Worm (Caenorhabditis elegans): ENCODE data around the gene cutl-24.

cutl-24 gene

ce11 chrIV:158662-159061 is 6.2 kb upstream of the cutl-24 start, which contains the start of gene Y38C1AA.7:
Gene Y38C1AA.7 (plus strand): TSS chrIV:158962.
- TF ChIP-seq irx-1 (tag; optimal IDR thresholded peaks at IDR 0.05) (no peak), fkh-4 (tag; optimal IDR thresholded peaks at IDR 0.05; ENCODE audit: borderline replicate concordance) (no peak), sox-4 (tag; optimal IDR thresholded peaks at IDR 0.05) (no peak), lin-13 (GFP tag; optimal IDR thresholded peaks at IDR 0.05) (no peak), Y116A8C.19 (tag; optimal IDR thresholded peaks at IDR 0.05; ENCODE audit: borderline replicate concordance) (no peak), grh-1 (GFP tag; IDR thresholded peaks at IDR 0.05) (no peak), ama-1 (optimal IDR thresholded peaks at IDR 0.05) (no peak), vab-15 (tag; optimal IDR thresholded peaks at IDR 0.05) (no peak), nhr-11 (tag; optimal IDR thresholded peaks at IDR 0.05) (no peak), nhr-90 (tag; optimal IDR thresholded peaks at IDR 0.05; ENCODE audit: poor library complexity) (no peak), blmp-1 (tag; optimal IDR thresholded peaks at IDR 0.05) (no peak), nhr-85 (tag) (no peak), ceh-82 (tag; optimal IDR thresholded peaks at IDR 0.05) (no peak), xbp-1 (tag; optimal IDR thresholded peaks at IDR 0.05) (no peak), pqm-1 (tag; optimal IDR thresholded peaks at IDR 0.05) (no peak), hlh-17 (GFP tag; optimal IDR thresholded peaks at IDR 0.05; ENCODE audit: borderline replicate concordance) (no peak), jun-1 (tag; optimal IDR thresholded peaks at IDR 0.05) (no peak), aha-1 (tag; optimal IDR thresholded peaks at IDR 0.05) (no peak), lin-15B (tag; optimal IDR thresholded peaks at IDR 0.05) (no peak), sptf-1 (tag; optimal IDR thresholded peaks at IDR 0.05) (no peak)

- TF ChIP-seq alr-1 (tag; optimal IDR thresholded peaks at IDR 0.05; ENCODE audit: borderline replicate concordance) (no peak), lir-3 (tag; optimal IDR thresholded peaks at IDR 0.05; ENCODE audit: poor library complexity) (no peak), F16B12.6 (tag; optimal IDR thresholded peaks at IDR 0.05) (no peak), lsy-2 (tag; optimal IDR thresholded peaks at IDR 0.05) (no peak), unc-62 (GFP tag; optimal IDR thresholded peaks at IDR 0.05) (no peak), fkh-8 (tag; optimal IDR thresholded peaks at IDR 0.05) (no peak), lin-15B (tag; optimal IDR thresholded peaks at IDR 0.05) (no peak)
Measured at ce11 chrIV:159864-160263, 5.0 kb upstream of the cutl-24 start, which contains the start of gene Y38C1AA.19. Gene Y38C1AA.19 (plus strand): TSS chrIV:160164.

- no peak for TF ChIP-seq lsy-2 (tag; optimal IDR thresholded peaks at IDR 0.05)
Measured at ce11 chrIV:162530-162929, 2.3 kb upstream of the cutl-24 start, which contains the start of gene Y38C1AA.6. Gene Y38C1AA.6 (plus strand): TSS chrIV:162830.

- TF ChIP-seq ceh-88 (GFP tag; IDR thresholded peaks at IDR 0.05) (no peak), nhr-11 (tag; optimal IDR thresholded peaks at IDR 0.05) (no peak), sup-37 (GFP tag; optimal IDR thresholded peaks at IDR 0.05) (no peak), fkh-10 (GFP tag; optimal IDR thresholded peaks at IDR 0.05) (no peak), zag-1 (tag; optimal IDR thresholded peaks at IDR 0.05) (no peak), lin-35 (GFP tag; optimal IDR thresholded peaks at IDR 0.05) (peak in 1 of 2 experiments; percentile 40), snu-23 (GFP tag; optimal IDR thresholded peaks at IDR 0.05) (peak; percentile 33), mep-1 (tag; optimal IDR thresholded peaks at IDR 0.05) (peak; percentile 31), ceh-82 (tag; optimal IDR thresholded peaks at IDR 0.05) (peak in 1 of 3 experiments; percentile 10), nhr-20 (tag; optimal IDR thresholded peaks at IDR 0.05) (peak; percentile 12), nhr-237 (tag; optimal IDR thresholded peaks at IDR 0.05) (no peak), egl-27 (tag; optimal IDR thresholded peaks at IDR 0.05) (no peak), nhr-85 (tag) (no peak), ceh-63 (GFP tag; optimal IDR thresholded peaks at IDR 0.05) (no peak), efl-1 (optimal IDR thresholded peaks at IDR 0.05) (no peak), efl-1 (GFP tag; optimal IDR thresholded peaks at IDR 0.05 in 1 of 2) (no peak), lir-3 (tag; optimal IDR thresholded peaks at IDR 0.05; ENCODE audit: poor library complexity) (no peak), lin-14 (GFP tag; optimal IDR thresholded peaks at IDR 0.05) (peak; percentile 74), dpl-1 (GFP tag; optimal IDR thresholded peaks at IDR 0.05) (peak in 1 of 3 experiments; percentile 38), blmp-1 (tag; optimal IDR thresholded peaks at IDR 0.05) (peak; percentile 89), sox-4 (tag; optimal IDR thresholded peaks at IDR 0.05) (no peak), fos-1 (tag; optimal IDR thresholded peaks at IDR 0.05) (no peak)
Measured at ce11 chrIV:171036-171435, 6.2 kb downstream of the cutl-24 start.
